Worm (Caenorhabditis elegans): ENCODE measurements around the gene nuaf-1.

DNA sequence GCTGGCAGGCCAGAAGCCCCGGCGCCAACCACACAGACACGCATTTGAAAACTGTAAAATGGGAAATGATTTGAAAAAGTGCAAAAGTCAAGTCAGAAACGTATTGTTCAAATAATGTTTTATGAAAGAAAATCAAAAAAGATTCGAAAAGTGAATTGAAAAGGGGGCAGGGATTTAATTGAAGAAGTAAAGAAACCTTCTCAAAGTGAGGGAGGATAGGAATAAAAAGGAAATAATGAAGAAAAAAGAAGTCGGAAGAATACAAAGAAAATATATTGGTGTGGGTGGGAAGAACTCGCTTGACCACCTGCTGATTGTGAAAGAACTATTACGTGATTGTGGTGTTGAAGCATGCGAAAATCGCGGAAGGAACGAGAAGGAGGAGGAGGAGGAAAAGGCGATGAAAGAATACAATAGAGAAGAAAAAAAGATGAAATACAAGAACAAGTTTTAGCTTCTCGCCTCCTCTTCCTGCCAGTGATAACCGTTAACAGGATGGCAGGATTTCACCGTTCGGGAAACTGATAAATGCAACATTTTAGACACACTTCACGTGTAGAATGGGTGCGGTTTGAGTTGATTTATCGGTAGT lies 38.3 kb upstream of the nuaf-1 start, which contains the start of gene fmo-4:
- no peak for TF ChIP-seq W03F9.2 (tag; optimal IDR thresholded peaks at IDR 0.05)
- TF ChIP-seq him-1 (tag; optimal IDR thresholded peaks at IDR 0.05): no peak
